Worm (Caenorhabditis elegans) whole organism, L2 larva: ENCODE results near the gene prdx-6.

Experiments used
- C34F6.9 ChIP-seq: fragments of 150-350 bp; optimal IDR thresholded peaks from 2 replicates; lab custom pipeline; 2014; ENCODE audit warnings: missing biosample characterization, missing genetic modification characterization
- F13H6.1 ChIP-seq: sonication (generic microtip); optimal IDR thresholded peaks from 2 replicates; lab custom pipeline; 2016; ENCODE audit warnings: missing genetic modification characterization, missing compliant biosample characterization
- R02D3.7 ChIP-seq: fragments of 150-350 bp; optimal IDR thresholded peaks from 2 replicates; lab custom pipeline; 2014; ENCODE audit warnings: missing biosample characterization, missing genetic modification characterization
- Y55F3AM.14 ChIP-seq: fragments of 200-800 bp; sonication (Bioruptor generic); optimal IDR thresholded peaks from 2 replicates; lab custom pipeline; 2018; ENCODE audit warnings: mild to moderate bottlenecking, missing genetic modification characterization, missing compliant biosample characterization
- ZK546.5 ChIP-seq: sonication (generic microtip); optimal IDR thresholded peaks from 2 replicates; lab custom pipeline; 2017; ENCODE audit warnings: missing biosample characterization, missing genetic modification characterization
- alr-1 ChIP-seq: fragments of 150-350 bp; optimal IDR thresholded peaks from 2 replicates; lab custom pipeline; 2014; ENCODE audit warnings: missing biosample characterization, missing genetic modification characterization
- ama-1 ChIP-seq: fragments of 150-350 bp; optimal IDR thresholded peaks from 2 replicates; lab custom pipeline; 2018; ENCODE audit warnings: inconsistent platforms
- blmp-1 ChIP-seq: sonication (generic microtip); optimal IDR thresholded peaks from 2 replicates; lab custom pipeline; 2017; ENCODE audit warnings: missing genetic modification characterization, mild to moderate bottlenecking, missing compliant biosample characterization, antibody characterized with exemption, moderate library complexity; ENCODE audit not compliant: insufficient read depth
- ceh-16 ChIP-seq: fragments of 150-350 bp; optimal IDR thresholded peaks from 2 replicates; lab custom pipeline; 2014; ENCODE audit warnings: missing biosample characterization, missing genetic modification characterization
- ceh-82 ChIP-seq: fragments of 150-350 bp; optimal IDR thresholded peaks from 2 replicates; lab custom pipeline; 2014; ENCODE audit warnings: missing biosample characterization, missing genetic modification characterization
- crh-2 ChIP-seq: sonication (generic microtip); optimal IDR thresholded peaks from 2 replicates; lab custom pipeline; 2017; ENCODE audit warnings: missing biosample characterization, missing genetic modification characterization
- dmd-4 ChIP-seq: sonication (generic microtip); optimal IDR thresholded peaks from 2 replicates; lab custom pipeline; 2017; ENCODE audit warnings: missing biosample characterization, missing genetic modification characterization
- egl-27 ChIP-seq: sonication (generic microtip); optimal IDR thresholded peaks from 3 replicates; lab custom pipeline; 2017; ENCODE audit warnings: missing biosample characterization, missing genetic modification reagents, missing genetic modification characterization
- elt-1 ChIP-seq: fragments of 150-350 bp; optimal IDR thresholded peaks from 2 replicates; lab custom pipeline; 2014; ENCODE audit warnings: missing biosample characterization, missing genetic modification characterization
- elt-3 ChIP-seq: sonication (generic microtip); optimal IDR thresholded peaks from 2 replicates; lab custom pipeline; 2017; ENCODE audit warnings: missing biosample characterization, missing genetic modification characterization
- fos-1 ChIP-seq: fragments of 150-350 bp; optimal IDR thresholded peaks from 2 replicates; lab custom pipeline; 2014; ENCODE audit warnings: missing biosample characterization, missing genetic modification characterization
- gmeb-1 ChIP-seq: fragments of 150-350 bp; optimal IDR thresholded peaks from 2 replicates; lab custom pipeline; 2014; ENCODE audit warnings: missing biosample characterization, missing genetic modification characterization
- lin-11 ChIP-seq: fragments of 150-350 bp; sonication (generic microtip); optimal IDR thresholded peaks from 2 replicates; lab custom pipeline; 2014; ENCODE audit warnings: missing biosample characterization, missing genetic modification characterization, inconsistent platforms, mixed read lengths
- lin-13 ChIP-seq: fragments of 150-350 bp; optimal IDR thresholded peaks from 2 replicates; lab custom pipeline; 2014; ENCODE audit warnings: missing biosample characterization, missing genetic modification reagents, missing genetic modification characterization
- lin-39 ChIP-seq: fragments of 150-350 bp; optimal IDR thresholded peaks from 2 replicates; lab custom pipeline; 2014; ENCODE audit warnings: missing biosample characterization, missing genetic modification reagents, missing genetic modification characterization
- lsy-2 ChIP-seq, 2 experiments: fragments of 150-350 bp in 1 of 2; sonication (generic microtip) in 1 of 2; optimal IDR thresholded peaks; 2 replicates each; lab custom pipeline; 2014 to 2017; ENCODE audit warnings: missing biosample characterization in 2 of 2, missing genetic modification characterization in 2 of 2
- mab-5 ChIP-seq: fragments of 150-350 bp; optimal IDR thresholded peaks from 2 replicates; lab custom pipeline; 2014; ENCODE audit warnings: missing biosample characterization, missing genetic modification characterization
- mbf-1 ChIP-seq: sonication (generic microtip); optimal IDR thresholded peaks from 2 replicates; lab custom pipeline; 2017; ENCODE audit warnings: missing biosample characterization, missing genetic modification characterization
- mdl-1 ChIP-seq, 2 experiments: fragments of 150-350 bp in 1 of 2; sonication (generic microtip) in 1 of 2; optimal IDR thresholded peaks; 2 replicates each; lab custom pipeline; 2017; ENCODE audit warnings: missing biosample characterization in 2 of 2, missing genetic modification characterization in 2 of 2
- nhr-10 ChIP-seq: sonication (generic microtip); optimal IDR thresholded peaks from 2 replicates; lab custom pipeline; 2017; ENCODE audit warnings: missing biosample characterization, missing genetic modification characterization
- nhr-11 ChIP-seq: fragments of 150-350 bp; optimal IDR thresholded peaks from 2 replicates; lab custom pipeline; 2014; ENCODE audit warnings: missing biosample characterization, missing genetic modification characterization
- nhr-12 ChIP-seq: fragments of 150-350 bp; optimal IDR thresholded peaks from 2 replicates; lab custom pipeline; 2014; ENCODE audit warnings: missing biosample characterization, missing genetic modification characterization
- nhr-129 ChIP-seq: fragments of 150-350 bp; optimal IDR thresholded peaks from 2 replicates; lab custom pipeline; 2014; ENCODE audit warnings: missing biosample characterization, missing genetic modification characterization
- nhr-21 ChIP-seq: fragments of 150-350 bp; optimal IDR thresholded peaks from 2 replicates; lab custom pipeline; 2014; ENCODE audit warnings: missing biosample characterization, missing genetic modification characterization
- nhr-23 ChIP-seq: fragments of 150-350 bp; optimal IDR thresholded peaks from 2 replicates; lab custom pipeline; 2014; ENCODE audit warnings: missing biosample characterization, missing genetic modification reagents, missing genetic modification characterization
- nhr-237 ChIP-seq: fragments of 150-350 bp; optimal IDR thresholded peaks from 2 replicates; lab custom pipeline; 2014; ENCODE audit warnings: missing biosample characterization, missing genetic modification characterization
- nhr-6 ChIP-seq: fragments of 150-350 bp; optimal IDR thresholded peaks from 2 replicates; lab custom pipeline; 2014; ENCODE audit warnings: missing biosample characterization, missing genetic modification characterization
- nhr-77 ChIP-seq: fragments of 150-350 bp; optimal IDR thresholded peaks from 2 replicates; lab custom pipeline; 2014; ENCODE audit warnings: missing biosample characterization, missing genetic modification characterization
- peb-1 ChIP-seq: fragments of 150-350 bp; optimal IDR thresholded peaks from 2 replicates; lab custom pipeline; 2014; ENCODE audit warnings: missing biosample characterization, missing genetic modification characterization
- sem-4 ChIP-seq: fragments of 150-350 bp; optimal IDR thresholded peaks from 2 replicates; lab custom pipeline; 2014; ENCODE audit warnings: missing biosample characterization, missing genetic modification reagents, missing genetic modification characterization
- sma-3 ChIP-seq: sonication (generic microtip); optimal IDR thresholded peaks from 2 replicates; lab custom pipeline; 2016; ENCODE audit warnings: missing genetic modification reagents, missing genetic modification characterization, missing compliant biosample characterization
- sma-9 ChIP-seq, 2 experiments: fragments of 150-350 bp in 1 of 2; sonication (generic microtip) in 1 of 2; optimal IDR thresholded peaks; 2 replicates each; lab custom pipeline; 2014 to 2016; ENCODE audit warnings: missing genetic modification characterization in 2 of 2, mild to moderate bottlenecking in 1 of 2, missing biosample characterization in 1 of 2, missing compliant biosample characterization in 1 of 2, missing genetic modification reagents in 1 of 2, moderate library complexity in 1 of 2
- snpc-4 ChIP-seq: fragments of 150-350 bp; optimal IDR thresholded peaks from 2 replicates; lab custom pipeline; 2014; ENCODE audit warnings: missing biosample characterization, missing genetic modification characterization
- unc-39 ChIP-seq: fragments of 150-350 bp; optimal IDR thresholded peaks from 2 replicates; lab custom pipeline; 2014; ENCODE audit warnings: missing biosample characterization, missing genetic modification characterization
- unc-55 ChIP-seq: fragments of 150-350 bp; sonication (generic microtip); optimal IDR thresholded peaks from 3 replicates; lab custom pipeline; 2014; ENCODE audit warnings: missing biosample characterization, missing genetic modification reagents, missing genetic modification characterization
- unc-62 ChIP-seq: fragments of 150-350 bp; optimal IDR thresholded peaks from 2 replicates; lab custom pipeline; 2014; ENCODE audit warnings: missing biosample characterization, missing genetic modification reagents, missing genetic modification characterization
- zag-1 ChIP-seq: fragments of 150-350 bp; optimal IDR thresholded peaks from 2 replicates; lab custom pipeline; 2014; ENCODE audit warnings: missing biosample characterization, missing genetic modification characterization
- ztf-1 ChIP-seq: fragments of 200-800 bp; sonication (Bioruptor generic); conservative IDR thresholded peaks from 2 replicates; pipeline ENCODE4 v1.3.6; 2022; ENCODE audit warnings: missing genetic modification characterization, missing compliant biosample characterization

The prdx-6 gene

DNA sequence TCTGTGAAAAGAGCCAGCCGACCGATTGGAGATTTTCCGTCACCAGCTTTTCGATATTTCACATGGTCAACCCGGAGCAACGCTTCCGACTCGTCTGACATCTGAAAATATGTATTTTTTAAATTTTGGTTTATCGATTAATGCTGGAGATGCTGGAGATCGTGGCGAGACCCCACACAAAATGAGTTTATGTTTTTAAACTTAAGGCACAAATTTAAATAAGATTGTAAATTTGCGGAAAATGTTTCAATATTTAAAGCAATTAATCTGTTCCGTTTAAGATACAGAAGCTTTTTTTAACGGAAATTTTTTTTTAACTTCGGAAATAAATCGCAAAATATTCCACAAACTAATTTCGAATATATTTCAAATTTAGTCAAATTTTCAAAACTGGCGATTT is 13.3 kb downstream of the prdx-6 start, which contains the start of gene gtf-2H1:
gtf-2H1 (minus strand) TSS at position 101 of the 400 bp plus-strand sequence.
- TF ChIP-seq fos-1 (tag; lab: Kevin White, UChicago) (no peak), dmd-4 (tag; lab: Kevin White, UChicago) (no peak), sma-9 (GFP tag; optimal IDR thresholded peaks at IDR 0.05; lab: Kevin White, UChicago) (no peak), sma-9 (tag; optimal IDR thresholded peaks at IDR 0.05; lab: Kevin White, UChicago) (no peak), unc-39 (tag; lab: Kevin White, UChicago) (no peak), Y55F3AM.14 (GFP tag; lab: Kevin White, UChicago) (no peak)

DNA sequence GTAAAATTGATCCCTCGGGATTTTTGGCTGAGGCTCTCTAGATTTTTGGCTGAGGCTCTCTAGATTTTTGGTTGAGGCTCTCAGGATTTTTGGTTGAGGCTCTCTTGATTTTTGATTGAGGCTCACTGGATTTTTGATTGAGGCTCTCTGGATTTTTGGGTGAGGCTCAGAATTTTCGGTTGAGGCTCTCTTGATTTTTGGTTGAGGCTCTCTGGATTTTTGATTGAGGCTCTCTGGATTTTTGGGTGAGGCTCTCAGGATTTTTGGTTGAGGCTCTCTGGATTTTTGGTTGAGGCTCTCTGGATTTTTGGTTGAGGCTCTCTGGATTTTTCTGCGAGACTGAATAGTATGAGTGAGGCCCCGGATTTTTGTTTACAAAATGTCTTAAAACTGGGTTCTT is 17.8 kb downstream of the prdx-6 start:
- TF ChIP-seq fos-1 (tag; lab: Kevin White, UChicago) (no peak), ceh-82 (tag; lab: Kevin White, UChicago) (no peak), F13H6.1 (tag; lab: Kevin White, UChicago) (no peak), dmd-4 (tag; lab: Kevin White, UChicago) (no peak), elt-1 (tag; lab: Kevin White, UChicago) (no peak), lin-11 (tag; lab: Kevin White, UChicago) (no peak), unc-62 (GFP tag; lab: Kevin White, UChicago) (no peak), nhr-6 (tag; lab: Kevin White, UChicago) (no peak), C34F6.9 (tag; lab: Kevin White, UChicago) (no peak), egl-27 (tag; lab: Kevin White, UChicago) (no peak), unc-55 (GFP tag; lab: Kevin White, UChicago) (no peak), nhr-10 (no peak), nhr-23 (tag; lab: Kevin White, UChicago) (no peak), ceh-16 (tag; lab: Kevin White, UChicago) (no peak), nhr-77 (no peak), sma-9 (GFP tag; optimal IDR thresholded peaks at IDR 0.05; lab: Kevin White, UChicago) (no peak), sma-9 (tag; optimal IDR thresholded peaks at IDR 0.05; lab: Kevin White, UChicago) (no peak)
- TF ChIP-seq, all 48 proteins: peak for 0

ce11 chrIV:237350-237749 is 19.0 kb downstream of the prdx-6 start, which contains the start of gene ints-13:
Gene ints-13 (minus strand): TSS chrIV:237450.
- TF ChIP-seq blmp-1 (no peak), nhr-21 (tag; lab: Kevin White, UChicago) (no peak), elt-1 (tag; lab: Kevin White, UChicago) (no peak), ZK546.5 (tag; lab: Kevin White, UChicago) (no peak), ama-1 (lab: Kevin White, UChicago) (no peak), Y55F3AM.14 (GFP tag; lab: Kevin White, UChicago) (no peak), R02D3.7 (tag; lab: Kevin White, UChicago) (no peak), unc-62 (GFP tag; lab: Kevin White, UChicago) (no peak), nhr-129 (tag; lab: Kevin White, UChicago) (no peak), mab-5 (tag; lab: Kevin White, UChicago) (no peak), nhr-77 (no peak), lin-13 (no peak), snpc-4 (tag; lab: Kevin White, UChicago) (no peak), mbf-1 (tag; lab: Kevin White, UChicago) (no peak), lin-39 (no peak), gmeb-1 (no peak), nhr-23 (tag; lab: Kevin White, UChicago) (no peak)

- TF ChIP-seq elt-3 (no peak), nhr-21 (tag; lab: Kevin White, UChicago) (no peak), crh-2 (tag; lab: Kevin White, UChicago) (peak; percentile 11), unc-62 (GFP tag; lab: Kevin White, UChicago) (no peak), sma-3 (GFP tag; lab: Kevin White, UChicago) (peak; percentile 24), alr-1 (tag; lab: Kevin White, UChicago) (no peak), nhr-10 (no peak), dmd-4 (tag; lab: Kevin White, UChicago) (no peak), gmeb-1 (peak; percentile 61), sem-4 (tag; lab: Kevin White, UChicago) (no peak), nhr-12 (no peak), nhr-129 (tag; lab: Kevin White, UChicago) (peak; percentile 51), nhr-77 (no peak), peb-1 (tag; lab: Kevin White, UChicago) (no peak), ceh-82 (tag; lab: Kevin White, UChicago) (no peak), zag-1 (tag; lab: Kevin White, UChicago) (no peak), ztf-1 (GFP tag; lab: Robert Waterston, UW) (no peak), C34F6.9 (tag; lab: Kevin White, UChicago) (peak; percentile 58), unc-55 (GFP tag; lab: Kevin White, UChicago) (peak; percentile 76), mbf-1 (tag; lab: Kevin White, UChicago) (no peak), sma-9 (GFP tag; optimal IDR thresholded peaks at IDR 0.05; lab: Kevin White, UChicago) (no peak), sma-9 (tag; optimal IDR thresholded peaks at IDR 0.05; lab: Kevin White, UChicago) (no peak), nhr-237 (tag; lab: Kevin White, UChicago) (no peak), nhr-11 (tag; lab: Kevin White, UChicago) (no peak), fos-1 (tag; lab: Kevin White, UChicago) (no peak), mdl-1 (tag; optimal IDR thresholded peaks at IDR 0.05; lab: Kevin White, UChicago) (no peak), nhr-6 (tag; lab: Kevin White, UChicago) (no peak), lsy-2 (tag; optimal IDR thresholded peaks at IDR 0.05; lab: Kevin White, UChicago) (peak in 1 of 2 experiments; percentile 68), lin-39 (no peak), egl-27 (tag; lab: Kevin White, UChicago) (no peak), R02D3.7 (tag; lab: Kevin White, UChicago) (peak; percentile 81), lin-11 (tag; lab: Kevin White, UChicago) (no peak), snpc-4 (tag; lab: Kevin White, UChicago) (no peak), ama-1 (lab: Kevin White, UChicago) (no peak)
Measured at ce11 chrIV:240257-240754, 22.0 kb downstream of the prdx-6 start, which contains the start of the genes fnta-1 and cogc-8. Gene fnta-1 (minus strand): TSS chrIV:240307. Gene cogc-8 (plus strand): TSS chrIV:240451.
